Fruit fly (Drosophila melanogaster) whole organism, prepupa: ENCODE results near the gene Fmr1.

Source experiments
- CG16779 ChIP-seq: fragments of 200-800 bp; sonication (Bioruptor generic); optimal IDR thresholded peaks from 3 replicates; lab custom pipeline; 2017; ENCODE audit warnings: missing biosample characterization, mild to moderate bottlenecking, missing genetic modification characterization
- Sox102F ChIP-seq: fragments of 200-800 bp; sonication (Bioruptor generic); optimal IDR thresholded peaks from 2 replicates; lab custom pipeline; 2016; ENCODE audit warnings: missing biosample characterization, mild to moderate bottlenecking, missing genetic modification characterization
- pdm3 ChIP-seq: fragments of 200-800 bp; sonication (Bioruptor generic); optimal IDR thresholded peaks from 3 replicates; lab custom pipeline; 2016; ENCODE audit warnings: missing biosample characterization, missing genetic modification characterization

DNA sequence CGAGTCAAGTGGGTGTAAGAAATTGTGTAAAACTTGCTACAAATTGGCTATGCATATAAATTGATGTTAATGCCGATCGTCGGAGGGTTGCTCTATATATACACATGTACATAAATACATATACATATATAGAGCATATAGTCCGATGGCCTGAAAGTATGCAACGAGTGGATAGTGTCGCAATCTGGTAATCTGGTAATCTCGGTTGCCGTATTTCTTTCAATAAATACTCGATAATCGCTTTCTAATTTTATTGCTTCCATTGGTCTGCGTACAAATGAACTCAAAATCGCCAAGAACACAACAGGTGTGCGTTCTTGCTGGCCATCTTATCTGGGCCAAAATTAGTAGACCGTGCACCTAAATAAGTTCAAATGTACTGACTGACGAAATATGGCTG, 50.6 kb downstream of the Fmr1 start:
- TF ChIP-seq pdm3 (no peak), Sox102F (no peak), CG16779 (tag; lab: Kevin White, UChicago) (no peak)
